Worm (Caenorhabditis elegans) whole organism, young adult: ENCODE measurements around the gene luc-7L3.

ENCODE experiments used
- B0336.3 ChIP-seq: fragments of 200-800 bp; sonication (Bioruptor generic); IDR thresholded peaks from 2 replicates; pipeline ENCODE4 v1.3.6; 2022; ENCODE audit warnings: missing genetic modification characterization, missing compliant biosample characterization
- F37B4.10 ChIP-seq: fragments of 200-800 bp; sonication (Bioruptor generic); IDR thresholded peaks from 2 replicates; pipeline ENCODE4 v1.3.6; 2022; ENCODE audit warnings: missing genetic modification characterization, missing compliant biosample characterization
- T07F8.4 ChIP-seq: sonication (generic microtip); optimal IDR thresholded peaks from 2 replicates; lab custom pipeline; 2016; ENCODE audit warnings: mild to moderate bottlenecking, missing genetic modification characterization, moderate library complexity, missing compliant biosample characterization
- attf-6 ChIP-seq: fragments of 200-800 bp; sonication (Bioruptor generic); IDR thresholded peaks from 2 replicates; pipeline ENCODE4 v1.3.6; 2022; ENCODE audit warnings: missing genetic modification reagents, missing genetic modification characterization, missing compliant biosample characterization
- hmg-20 ChIP-seq: fragments of 200-800 bp; sonication (Bioruptor generic); IDR thresholded peaks from 2 replicates; pipeline ENCODE4 v1.3.6; 2022; ENCODE audit warnings: missing genetic modification reagents, missing genetic modification characterization, missing compliant biosample characterization
- mel-28 ChIP-seq: sonication (generic microtip); optimal IDR thresholded peaks from 2 replicates; lab custom pipeline; 2016; ENCODE audit warnings: borderline replicate concordance, mild to moderate bottlenecking, missing genetic modification characterization, missing compliant biosample characterization
- nhr-120 ChIP-seq: fragments of 200-800 bp; sonication (Bioruptor generic); IDR thresholded peaks from 2 replicates; pipeline ENCODE4 v1.3.6; 2022; ENCODE audit warnings: missing genetic modification characterization, missing compliant biosample characterization
- rec-8 ChIP-seq, 2 experiments: sonication (generic microtip); optimal IDR thresholded peaks; 2 replicates each; lab custom pipeline; 2016; ENCODE audit warnings: mild to moderate bottlenecking in 2 of 2, missing genetic modification characterization in 2 of 2, missing genetic modification reagents in 2 of 2, missing genotype in 2 of 2, missing biosample characterization in 1 of 2, missing compliant biosample characterization in 1 of 2, moderate library complexity in 1 of 2
- snpc-4 ChIP-seq, 5 experiments: fragments of 150-350 bp in 1 of 5; sonication (generic microtip) in 4 of 5; optimal IDR thresholded peaks; 2 replicates each; lab custom pipeline; 2014 to 2018; ENCODE audit warnings: missing genetic modification characterization in 5 of 5, missing biosample characterization in 3 of 5, antibody characterized with exemption in 2 of 5, mild to moderate bottlenecking in 2 of 5, missing compliant biosample characterization in 2 of 5, missing genotype in 2 of 5, moderate library complexity in 2 of 5, missing genetic modification reagents in 1 of 5

DNA sequence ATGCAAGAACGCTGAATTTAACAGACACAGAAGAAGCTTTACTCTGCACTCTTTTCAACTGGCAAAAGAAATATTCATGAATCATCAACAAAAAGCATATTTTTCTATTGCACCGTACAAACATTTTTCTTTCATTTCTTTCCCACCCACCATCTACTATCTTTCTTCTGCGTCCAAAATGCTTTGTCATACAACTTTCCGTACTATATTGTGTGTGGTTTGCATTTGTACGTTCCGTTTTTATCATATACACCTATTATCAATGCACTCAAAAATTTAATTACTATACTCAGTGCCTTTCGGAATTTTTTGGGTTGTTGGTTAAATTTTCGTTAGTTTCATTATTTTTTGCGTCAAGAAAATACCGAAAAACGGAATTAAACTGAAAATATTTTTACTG is 30.2 kb downstream of the luc-7L3 start:
- TF ChIP-seq F37B4.10 (GFP tag; lab: Robert Waterston, UW), result no peak
- TF ChIP-seq mel-28 (tag; lab: Kevin White, UChicago), result no peak
- no peak for TF ChIP-seq attf-6 (GFP tag; lab: Robert Waterston, UW)
- TF ChIP-seq rec-8 (tag; optimal IDR thresholded peaks at IDR 0.05; lab: Kevin White, UChicago), result no peak
- TF ChIP-seq B0336.3 (GFP tag; lab: Robert Waterston, UW), result no peak
- TF ChIP-seq nhr-120 (GFP tag; lab: Robert Waterston, UW), result no peak
- TF ChIP-seq T07F8.4 (tag; lab: Kevin White, UChicago), result no peak
- TF ChIP-seq hmg-20 (GFP tag; lab: Robert Waterston, UW), result no peak
- TF ChIP-seq snpc-4 (GFP tag; optimal IDR thresholded peaks at IDR 0.05; lab: Kevin White, UChicago), result no peak
- no peak for TF ChIP-seq snpc-4 (tag; optimal IDR thresholded peaks at IDR 0.05; lab: Kevin White, UChicago)
